Fruit fly (Drosophila melanogaster) whole organism, prepupa: Measurements from ENCODE around the gene MsrA.

Experiments
- Blimp-1 ChIP-seq: fragments of 200-800 bp; sonication (Bioruptor generic); optimal IDR thresholded peaks from 3 replicates; lab custom pipeline; 2017; ENCODE audit warnings: missing biosample characterization, missing genetic modification characterization, mild to moderate bottlenecking, moderate library complexity, missing genetic modification reagents
- CG1621 ChIP-seq: fragments of 200-800 bp; sonication (Bioruptor generic); optimal IDR thresholded peaks from 3 replicates; lab custom pipeline; 2018; ENCODE audit warnings: missing biosample characterization, mild to moderate bottlenecking, missing genetic modification characterization
- CG4318 ChIP-seq: fragments of 200-800 bp; sonication (Bioruptor generic); optimal IDR thresholded peaks from 3 replicates; lab custom pipeline; 2017; ENCODE audit warnings: missing biosample characterization, mild to moderate bottlenecking, missing genetic modification characterization
- Eip75B ChIP-seq: fragments of 200-800 bp; sonication (Bioruptor generic); optimal IDR thresholded peaks from 3 replicates; lab custom pipeline; 2016; ENCODE audit warnings: missing biosample characterization, missing genetic modification characterization
- Hr39 ChIP-seq: fragments of 200-800 bp; sonication (Bioruptor generic); optimal IDR thresholded peaks from 2 replicates; lab custom pipeline; 2016; ENCODE audit warnings: missing biosample characterization, missing genetic modification characterization
- Sox15 ChIP-seq: fragments of 200-800 bp; sonication (Bioruptor generic); optimal IDR thresholded peaks from 3 replicates; lab custom pipeline; 2016; ENCODE audit warnings: missing biosample characterization, missing genetic modification characterization
- achi ChIP-seq: fragments of 200-800 bp; sonication (Bioruptor generic); optimal IDR thresholded peaks from 3 replicates; lab custom pipeline; 2016; ENCODE audit warnings: missing biosample characterization, missing genetic modification characterization
- acj6 ChIP-seq: fragments of 200-800 bp; sonication (Bioruptor generic); optimal IDR thresholded peaks from 3 replicates; lab custom pipeline; 2016; ENCODE audit warnings: missing biosample characterization, missing genetic modification characterization
- dsx ChIP-seq: fragments of 200-800 bp; optimal IDR thresholded peaks from 3 replicates; lab custom pipeline; 2019; ENCODE audit warnings: missing biosample characterization, mild to moderate bottlenecking, missing genetic modification characterization, moderate library complexity; ENCODE audit not compliant: poor library complexity, severe bottlenecking
- lz ChIP-seq: fragments of 200-800 bp; sonication (Bioruptor generic); optimal IDR thresholded peaks from 3 replicates; lab custom pipeline; 2016; ENCODE audit warnings: missing biosample characterization, missing genetic modification characterization

DNA sequence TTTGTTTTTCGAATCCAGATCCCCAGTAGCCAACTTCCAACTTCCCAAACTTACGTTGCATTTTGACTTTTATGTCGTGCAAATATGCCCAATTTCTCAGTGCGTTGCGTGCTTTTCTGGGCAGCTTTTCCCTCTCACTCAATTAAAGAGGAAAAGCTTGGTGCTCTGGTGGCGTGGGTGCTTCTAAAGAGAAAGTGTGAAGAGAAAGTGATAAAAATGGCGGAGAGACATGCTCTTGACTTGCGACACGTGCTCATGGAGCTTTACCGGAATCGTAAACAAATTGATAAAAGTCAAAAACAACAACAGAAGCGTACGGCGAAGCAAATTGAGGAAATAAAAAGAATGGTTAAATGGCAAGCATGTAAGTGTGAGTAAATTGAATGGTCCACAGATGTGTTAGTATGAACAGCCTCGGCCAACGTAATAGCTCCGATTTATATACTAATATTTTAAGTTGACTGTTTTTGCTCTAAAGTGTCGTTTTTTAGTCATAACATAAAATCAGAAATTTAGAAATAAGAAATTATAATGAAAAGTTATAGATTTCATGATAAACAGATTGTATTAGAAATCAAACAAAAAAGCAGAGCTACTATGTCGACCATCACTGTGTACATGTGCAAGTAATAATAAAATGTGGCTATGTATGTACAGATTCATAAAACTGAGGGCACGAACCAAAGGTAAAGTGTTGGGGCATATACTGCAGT, 16.8 kb upstream of the MsrA start:
- TF ChIP-seq CG4318 (GFP tag; lab: Kevin White, UChicago) (no peak), Hr39 (GFP tag; lab: Kevin White, UChicago) (no peak), acj6 (GFP tag; lab: Kevin White, UChicago) (no peak), lz (GFP tag; lab: Kevin White, UChicago) (no peak), Sox15 (no peak), dsx (GFP tag; lab: Kevin White, UChicago) (no peak), CG1621 (tag; lab: Kevin White, UChicago) (no peak), Eip75B (GFP tag; lab: Kevin White, UChicago) (no peak), achi (GFP tag; lab: Kevin White, UChicago) (no peak), Blimp-1 (GFP tag; lab: Kevin White, UChicago) (no peak)
